Worm (Caenorhabditis elegans) whole organism, L4 larva: Measurements from ENCODE around the gene C36C9.5.
"Not testable (repeated sequence)": the region's sequence is repeated elsewhere in the genome, so short reads cannot be mapped to it uniquely, and the experiment has no call there.

ENCODE experiments used
- F26F4.8 ChIP-seq: fragments of 200-800 bp; sonication (Bioruptor generic); conservative IDR thresholded peaks from 2 replicates; pipeline ENCODE4 v1.3.6; 2022; ENCODE audit warnings: missing genetic modification characterization, missing compliant biosample characterization
- F37D6.2 ChIP-seq: sonication (generic microtip); optimal IDR thresholded peaks from 2 replicates; lab custom pipeline; 2016; ENCODE audit warnings: mild to moderate bottlenecking, missing genetic modification characterization, missing compliant biosample characterization
- R02D3.7 ChIP-seq: fragments of 150-350 bp; sonication (generic microtip); optimal IDR thresholded peaks from 3 replicates; lab custom pipeline; 2014; ENCODE audit warnings: missing biosample characterization, missing genetic modification characterization
- aha-1 ChIP-seq: fragments of 150-350 bp; peaks from one replicate; lab custom pipeline; 2014; ENCODE audit warnings: missing biosample characterization, missing genetic modification characterization
- aly-2 ChIP-seq: sonication (generic microtip); optimal IDR thresholded peaks from 2 replicates; lab custom pipeline; 2018; ENCODE audit warnings: missing biosample characterization, missing genetic modification characterization
- ceh-82 ChIP-seq: sonication (generic microtip); optimal IDR thresholded peaks from 2 replicates; lab custom pipeline; 2017; ENCODE audit warnings: missing biosample characterization, missing genetic modification characterization
- ces-1 ChIP-seq: fragments of 150-350 bp; sonication (generic microtip); optimal IDR thresholded peaks from 4 replicates; lab custom pipeline; 2014; ENCODE audit warnings: missing biosample characterization, missing genetic modification reagents, missing genetic modification characterization
- ctbp-1 ChIP-seq: fragments of 200-800 bp; sonication (Bioruptor generic); IDR thresholded peaks from 2 replicates; pipeline ENCODE4 v1.3.6; 2022; ENCODE audit warnings: missing genetic modification reagents, missing genetic modification characterization, missing compliant biosample characterization
- daf-8 ChIP-seq: fragments of 200-800 bp; sonication (Bioruptor generic); IDR thresholded peaks from 2 replicates; pipeline ENCODE4 v1.3.6; 2022; ENCODE audit warnings: missing genetic modification characterization, missing compliant biosample characterization
- dmd-9 ChIP-seq: fragments of 200-800 bp; sonication (Bioruptor generic); IDR thresholded peaks from 2 replicates; pipeline ENCODE4 v1.3.6; 2022; ENCODE audit warnings: missing genetic modification reagents, missing genetic modification characterization, missing compliant biosample characterization
- duxl-1 ChIP-seq: sonication (generic microtip); optimal IDR thresholded peaks from 2 replicates; lab custom pipeline; 2016; ENCODE audit warnings: mild to moderate bottlenecking, missing genetic modification characterization, moderate library complexity, missing compliant biosample characterization; ENCODE audit not compliant: poor library complexity
- dve-1 ChIP-seq: sonication (generic microtip); optimal IDR thresholded peaks from 2 replicates; lab custom pipeline; 2017; ENCODE audit warnings: antibody characterized with exemption, mild to moderate bottlenecking, missing genetic modification characterization, missing compliant biosample characterization; ENCODE audit not compliant: insufficient read depth
- egl-43 ChIP-seq: fragments of 200-800 bp; sonication (Bioruptor generic); IDR thresholded peaks from 2 replicates; pipeline ENCODE4 v1.3.6; 2022; ENCODE audit warnings: missing genetic modification reagents, missing genetic modification characterization, missing compliant biosample characterization
- fos-1 ChIP-seq: fragments of 150-350 bp; optimal IDR thresholded peaks from 2 replicates; lab custom pipeline; 2014; ENCODE audit warnings: missing biosample characterization, missing genetic modification characterization
- hmg-1.1 ChIP-seq: fragments of 200-800 bp; sonication (Bioruptor generic); IDR thresholded peaks from 2 replicates; pipeline ENCODE4 v1.3.6; 2022; ENCODE audit warnings: missing genetic modification reagents, missing genetic modification characterization, missing compliant biosample characterization
- lir-3 ChIP-seq: sonication (generic microtip); optimal IDR thresholded peaks from 2 replicates; lab custom pipeline; 2016; ENCODE audit warnings: mild to moderate bottlenecking, missing genetic modification characterization, missing compliant biosample characterization
- madf-5 ChIP-seq, 2 experiments: fragments of 200-800 bp; sonication (Bioruptor generic); IDR thresholded peaks; 2 replicates each; pipeline ENCODE4 v1.3.6; 2022; ENCODE audit warnings: missing compliant biosample characterization in 2 of 2, missing genetic modification characterization in 2 of 2
- mes-2 ChIP-seq: sonication (generic microtip); optimal IDR thresholded peaks from 2 replicates; lab custom pipeline; 2016; ENCODE audit warnings: missing genotype, mild to moderate bottlenecking, missing genetic modification characterization, missing compliant biosample characterization; ENCODE audit not compliant: poor library complexity, severe bottlenecking
- mxl-2 ChIP-seq: fragments of 200-800 bp; sonication (Bioruptor generic); conservative IDR thresholded peaks from 2 replicates; pipeline ENCODE4 v1.3.6; 2022; ENCODE audit warnings: missing genetic modification reagents, missing genetic modification characterization, missing compliant biosample characterization
- nhr-42 ChIP-seq: fragments of 200-800 bp; sonication (Bioruptor generic); IDR thresholded peaks from 2 replicates; pipeline ENCODE4 v1.3.6; 2022; ENCODE audit warnings: missing genetic modification characterization, missing compliant biosample characterization
- nhr-77 ChIP-seq: fragments of 150-350 bp; optimal IDR thresholded peaks from 2 replicates; lab custom pipeline; 2014; ENCODE audit warnings: missing biosample characterization, missing genetic modification characterization
- saeg-2 ChIP-seq: fragments of 200-800 bp; sonication (Bioruptor generic); IDR thresholded peaks from 2 replicates; pipeline ENCODE4 v1.3.6; 2022; ENCODE audit warnings: missing genetic modification reagents, missing genetic modification characterization, missing compliant biosample characterization
- sdz-12 ChIP-seq: fragments of 200-800 bp; sonication (Bioruptor generic); optimal IDR thresholded peaks from 2 replicates; lab custom pipeline; 2018; ENCODE audit warnings: mild to moderate bottlenecking, missing genetic modification characterization, missing compliant biosample characterization
- set-16 ChIP-seq: fragments of 200-800 bp; sonication (Bioruptor generic); IDR thresholded peaks from 2 replicates; pipeline ENCODE4 v1.3.6; 2022; ENCODE audit warnings: missing genetic modification reagents, missing genetic modification characterization, missing compliant biosample characterization
- spr-3 ChIP-seq: fragments of 200-800 bp; sonication (Bioruptor generic); optimal IDR thresholded peaks from 2 replicates; lab custom pipeline; 2018; ENCODE audit warnings: mild to moderate bottlenecking, missing genetic modification characterization, missing compliant biosample characterization
- tra-1 ChIP-seq: fragments of 200-800 bp; sonication (Bioruptor generic); IDR thresholded peaks from 2 replicates; pipeline ENCODE4 v1.3.6; 2022; ENCODE audit warnings: missing genetic modification reagents, missing genetic modification characterization, missing compliant biosample characterization
- unc-62 ChIP-seq, 3 experiments: fragments of 150-350 bp in 1 of 3; sonication (generic microtip); optimal IDR thresholded peaks in 2 of 3; peaks in 1 of 3; 1 replicate in 1 of 3; 2 replicates in 2 of 3; lab custom pipeline; 2014 to 2017; ENCODE audit warnings: missing biosample characterization in 3 of 3, missing genetic modification characterization in 3 of 3, missing genetic modification reagents in 3 of 3, missing genotype in 1 of 3
- zfp-3 ChIP-seq: fragments of 200-800 bp; sonication (Bioruptor generic); conservative IDR thresholded peaks from 2 replicates; pipeline ENCODE4 v1.3.6; 2022; ENCODE audit warnings: missing genetic modification reagents, missing genetic modification characterization, missing compliant biosample characterization
- ztf-7 ChIP-seq: fragments of 150-350 bp; optimal IDR thresholded peaks from 2 replicates; lab custom pipeline; 2014; ENCODE audit warnings: missing biosample characterization, missing genetic modification characterization

C36C9.5 gene

ce11 chrX:1698476-1698875 lies 5.3 kb downstream of the C36C9.5 start:
- TF ChIP-seq fos-1 (tag; lab: Kevin White, UChicago) = no peak
- no peak for TF ChIP-seq ces-1 (GFP tag; lab: Kevin White, UChicago)

ce11 chrX:1696879-1697278 lies 6.9 kb downstream of the C36C9.5 start, which contains the start of gene C36C9.4:
Gene C36C9.4 (minus strand): TSS chrX:1696979.
- TF ChIP-seq zfp-3 (GFP tag; lab: Robert Waterston, UW); ceh-82 (tag; lab: Kevin White, UChicago); spr-3 (GFP tag; lab: Kevin White, UChicago): not testable (repeated sequence)

ce11 chrX:1690894-1691293 lies 12.8 kb downstream of the C36C9.5 start, which contains the start of gene C36C9.6:
Gene C36C9.6 (minus strand): TSS chrX:1690994.
- TF ChIP-seq ctbp-1 (GFP tag; lab: Robert Waterston, UW); zfp-3 (GFP tag; lab: Robert Waterston, UW); ztf-7 (tag; lab: Kevin White, UChicago): not testable (repeated sequence)

- TF ChIP-seq ces-1 (GFP tag; lab: Kevin White, UChicago); dve-1 (tag; lab: Kevin White, UChicago); saeg-2 (GFP tag; lab: Robert Waterston, UW): not testable (repeated sequence)
These were observed 13.7 kb downstream of the C36C9.5 start, which contains the start of gene C36C9.12 for ce11 chrX:1689996-1690395. Gene C36C9.12 (minus strand): TSS chrX:1690096.

- TF ChIP-seq mes-2 (tag; lab: Kevin White, UChicago); sdz-12; mxl-2 (GFP tag; lab: Robert Waterston, UW): not testable (repeated sequence)
These were observed 16.7 kb downstream of the C36C9.5 start, which contains the start of gene C36C9.11 for ce11 chrX:1687079-1687478. Gene C36C9.11 (plus strand): TSS chrX:1687379.

ce11 chrX:1682558-1682957 lies 21.2 kb downstream of the C36C9.5 start, which contains the start of gene meg-4:
Gene meg-4 (plus strand): TSS chrX:1682954.
- TF ChIP-seq hmg-1.1 (GFP tag; lab: Robert Waterston, UW) (no peak), madf-5 (GFP tag; IDR thresholded peaks at IDR 0.05; lab: Robert Waterston, UW) (no peak), saeg-2 (GFP tag; lab: Robert Waterston, UW) (no peak), duxl-1 (tag; lab: Kevin White, UChicago) (peak; percentile 98), unc-62 (GFP tag; optimal IDR thresholded peaks at IDR 0.05 in 1 of 2; lab: Kevin White, UChicago) (no peak), unc-62 (tag; optimal IDR thresholded peaks at IDR 0.05; lab: Kevin White, UChicago) (no peak), dmd-9 (GFP tag; lab: Robert Waterston, UW) (no peak), aha-1 (tag; lab: Kevin White, UChicago) (peak; percentile 44), daf-8 (GFP tag; lab: Robert Waterston, UW) (no peak), F37D6.2 (tag; lab: Kevin White, UChicago) (no peak), F26F4.8 (GFP tag; lab: Robert Waterston, UW) (no peak), nhr-42 (GFP tag; lab: Robert Waterston, UW) (no peak), nhr-77 (tag; lab: Kevin White, UChicago) (no peak), R02D3.7 (tag; lab: Kevin White, UChicago) (no peak), lir-3 (tag; lab: Kevin White, UChicago) (no peak), aly-2 (tag; lab: Kevin White, UChicago) (no peak), egl-43 (GFP tag; lab: Robert Waterston, UW) (no peak)

- 0 out of 2 replicates have a peak, but pooled peaks have one; percentile 8 for TF ChIP-seq tra-1 (GFP tag; lab: Robert Waterston, UW)
- peak; percentile 87 for TF ChIP-seq set-16 (GFP tag; lab: Robert Waterston, UW)
These were observed 22.3 kb downstream of the C36C9.5 start for ce11 chrX:1681482-1681881.
